Worm (Caenorhabditis elegans) whole organism, L3 larva: Measurements from ENCODE around the gene sel-1.

Source experiments
- R02D3.7 ChIP-seq: fragments of 150-350 bp; optimal IDR thresholded peaks from 2 replicates; lab custom pipeline; 2014; ENCODE audit warnings: missing biosample characterization, missing genetic modification characterization
- ZK546.5 ChIP-seq: sonication (generic microtip); optimal IDR thresholded peaks from 2 replicates; lab custom pipeline; 2017; ENCODE audit warnings: missing biosample characterization, missing genetic modification characterization
- aly-2 ChIP-seq: fragments of 150-350 bp; optimal IDR thresholded peaks from 2 replicates; lab custom pipeline; 2014; ENCODE audit warnings: missing biosample characterization, missing genetic modification characterization
- ama-1 ChIP-seq: fragments of 150-350 bp; optimal IDR thresholded peaks from 2 replicates; lab custom pipeline; 2018
- ceh-16 ChIP-seq: sonication (generic microtip); optimal IDR thresholded peaks from 2 replicates; lab custom pipeline; 2017; ENCODE audit warnings: missing biosample characterization, missing genetic modification characterization
- ceh-28 ChIP-seq: fragments of 150-350 bp; optimal IDR thresholded peaks from 2 replicates; lab custom pipeline; 2014; ENCODE audit warnings: missing biosample characterization, missing genetic modification reagents, missing genetic modification characterization
- ceh-82 ChIP-seq: fragments of 150-350 bp; optimal IDR thresholded peaks from 2 replicates; lab custom pipeline; 2014; ENCODE audit warnings: missing biosample characterization, missing genetic modification characterization
- ceh-9 ChIP-seq: sonication (generic microtip); optimal IDR thresholded peaks from 2 replicates; lab custom pipeline; 2018; ENCODE audit warnings: missing biosample characterization, missing genetic modification characterization
- daf-12 ChIP-seq: fragments of 150-350 bp; optimal IDR thresholded peaks from 2 replicates; lab custom pipeline; 2014; ENCODE audit warnings: missing biosample characterization, missing genetic modification reagents, missing genetic modification characterization
- egl-5 ChIP-seq: fragments of 150-350 bp; optimal IDR thresholded peaks from 2 replicates; lab custom pipeline; 2017; ENCODE audit warnings: missing biosample characterization, missing genetic modification reagents, missing genetic modification characterization, inconsistent platforms
- elt-1 ChIP-seq: fragments of 150-350 bp; optimal IDR thresholded peaks from 2 replicates; lab custom pipeline; 2014; ENCODE audit warnings: missing biosample characterization, missing genetic modification characterization
- elt-2 ChIP-seq: sonication (generic microtip); optimal IDR thresholded peaks from 2 replicates; lab custom pipeline; 2016; ENCODE audit warnings: missing genetic modification reagents, mild to moderate bottlenecking, missing genetic modification characterization, missing compliant biosample characterization
- elt-3 ChIP-seq, 3 experiments: fragments of 150-350 bp in 1 of 3; sonication (generic microtip) in 2 of 3; optimal IDR thresholded peaks; 2 replicates in 2 of 3; 4 replicates in 1 of 3; lab custom pipeline; 2014 to 2017; ENCODE audit warnings: missing biosample characterization in 3 of 3, missing genetic modification characterization in 3 of 3
- eor-1 ChIP-seq, 2 experiments: fragments of 150-350 bp; optimal IDR thresholded peaks; 2 replicates each; lab custom pipeline; 2014 to 2018; ENCODE audit warnings: missing biosample characterization in 2 of 2, missing genetic modification characterization in 2 of 2
- fkh-2 ChIP-seq: fragments of 150-350 bp; optimal IDR thresholded peaks from 2 replicates; lab custom pipeline; 2014; ENCODE audit warnings: missing biosample characterization, missing genetic modification reagents, missing genetic modification characterization
- hmg-11 ChIP-seq: sonication (generic microtip); optimal IDR thresholded peaks from 2 replicates; lab custom pipeline; 2016; ENCODE audit warnings: missing genetic modification characterization, missing compliant biosample characterization
- jun-1 ChIP-seq: fragments of 150-350 bp; optimal IDR thresholded peaks from 2 replicates; lab custom pipeline; 2014; ENCODE audit warnings: missing biosample characterization, missing genetic modification reagents, missing genetic modification characterization
- lin-15B ChIP-seq: fragments of 150-350 bp; optimal IDR thresholded peaks from 2 replicates; lab custom pipeline; 2014; ENCODE audit warnings: missing biosample characterization, missing genetic modification characterization
- lin-39 ChIP-seq: fragments of 150-350 bp; optimal IDR thresholded peaks from 2 replicates; lab custom pipeline; 2018; ENCODE audit warnings: missing biosample characterization, missing genetic modification reagents, missing genetic modification characterization
- lsy-12 ChIP-seq: sonication (generic microtip); optimal IDR thresholded peaks from 2 replicates; lab custom pipeline; 2016; ENCODE audit warnings: mild to moderate bottlenecking, missing genetic modification characterization, missing compliant biosample characterization
- mdl-1 ChIP-seq: fragments of 150-350 bp; optimal IDR thresholded peaks from 2 replicates; lab custom pipeline; 2014; ENCODE audit warnings: missing biosample characterization, missing genetic modification characterization
- mml-1 ChIP-seq: fragments of 150-350 bp; sonication (generic microtip); optimal IDR thresholded peaks from 3 replicates; lab custom pipeline; 2014; ENCODE audit warnings: missing biosample characterization, missing genetic modification characterization
- nfya-1 ChIP-seq: sonication (generic microtip); optimal IDR thresholded peaks from 2 replicates; lab custom pipeline; 2017; ENCODE audit warnings: missing genetic modification characterization, mild to moderate bottlenecking, missing compliant biosample characterization, antibody characterized with exemption, moderate library complexity; ENCODE audit not compliant: insufficient read depth
- nhr-11 ChIP-seq: fragments of 150-350 bp; optimal IDR thresholded peaks from 2 replicates; lab custom pipeline; 2014; ENCODE audit warnings: missing biosample characterization, missing genetic modification characterization
- nhr-12 ChIP-seq: fragments of 150-350 bp; optimal IDR thresholded peaks from 2 replicates; lab custom pipeline; 2014; ENCODE audit warnings: missing biosample characterization, missing genetic modification characterization
- nhr-23 ChIP-seq: fragments of 150-350 bp; optimal IDR thresholded peaks from 2 replicates; lab custom pipeline; 2014; ENCODE audit warnings: missing biosample characterization, missing genetic modification reagents, missing genetic modification characterization
- nhr-237 ChIP-seq: fragments of 150-350 bp; optimal IDR thresholded peaks from 2 replicates; lab custom pipeline; 2014; ENCODE audit warnings: missing biosample characterization, missing genetic modification characterization
- nhr-25 ChIP-seq: sonication (generic microtip); optimal IDR thresholded peaks from 2 replicates; lab custom pipeline; 2017; ENCODE audit warnings: missing biosample characterization, missing genetic modification characterization
- nhr-28 ChIP-seq: fragments of 150-350 bp; optimal IDR thresholded peaks from 2 replicates; lab custom pipeline; 2014; ENCODE audit warnings: missing biosample characterization, missing genetic modification characterization
- nhr-43 ChIP-seq: sonication (generic microtip); optimal IDR thresholded peaks from 2 replicates; lab custom pipeline; 2016; ENCODE audit warnings: mild to moderate bottlenecking, missing genetic modification characterization, missing compliant biosample characterization; ENCODE audit not compliant: poor library complexity, severe bottlenecking
- nhr-67 ChIP-seq: fragments of 150-350 bp; optimal IDR thresholded peaks from 2 replicates; lab custom pipeline; 2014; ENCODE audit warnings: missing biosample characterization, missing genetic modification characterization
- nhr-76 ChIP-seq: fragments of 150-350 bp; sonication (generic microtip); optimal IDR thresholded peaks from 5 replicates; lab custom pipeline; 2014; ENCODE audit warnings: missing biosample characterization, missing genetic modification characterization
- nhr-77 ChIP-seq: fragments of 150-350 bp; optimal IDR thresholded peaks from 2 replicates; lab custom pipeline; 2014; ENCODE audit warnings: missing biosample characterization, missing genetic modification characterization
- pha-4 ChIP-seq: fragments of 150-350 bp; optimal IDR thresholded peaks from 2 replicates; lab custom pipeline; 2014; ENCODE audit warnings: missing biosample characterization, missing genetic modification reagents, missing genetic modification characterization
- pqm-1 ChIP-seq: fragments of 150-350 bp; optimal IDR thresholded peaks from 2 replicates; lab custom pipeline; 2017; ENCODE audit warnings: missing biosample characterization, missing genetic modification characterization, inconsistent platforms
- sea-2 ChIP-seq: fragments of 150-350 bp; sonication (generic microtip); optimal IDR thresholded peaks from 4 replicates; lab custom pipeline; 2014; ENCODE audit warnings: missing biosample characterization, missing genetic modification reagents, missing genetic modification characterization
- skn-1 ChIP-seq: fragments of 150-350 bp; optimal IDR thresholded peaks from 2 replicates; lab custom pipeline; 2014; ENCODE audit warnings: missing biosample characterization, missing genetic modification characterization
- unc-39 ChIP-seq: sonication (generic microtip); optimal IDR thresholded peaks from 4 replicates; lab custom pipeline; 2017; ENCODE audit warnings: missing biosample characterization, missing genetic modification characterization
- unc-62 ChIP-seq: fragments of 150-350 bp; sonication (generic microtip); optimal IDR thresholded peaks from 4 replicates; lab custom pipeline; 2014; ENCODE audit warnings: missing biosample characterization, missing genetic modification reagents, missing genetic modification characterization
- zag-1 ChIP-seq: fragments of 150-350 bp; optimal IDR thresholded peaks from 2 replicates; lab custom pipeline; 2014; ENCODE audit warnings: missing biosample characterization, missing genetic modification characterization
- ztf-11 ChIP-seq: fragments of 150-350 bp; optimal IDR thresholded peaks from 2 replicates; lab custom pipeline; 2014; ENCODE audit warnings: missing biosample characterization, missing genetic modification characterization

The sel-1 gene

ce11 chrV:12538984-12539852, 21.3 kb upstream of the sel-1 start:
- peak; percentile 95 for TF ChIP-seq elt-1
- peak; percentile 24 for TF ChIP-seq hmg-11 (tag; lab: Kevin White, UChicago)
- no peak for TF ChIP-seq ceh-28 (tag; lab: Kevin White, UChicago)
- no peak for TF ChIP-seq nhr-67
- peak; percentile 39 for TF ChIP-seq nfya-1 (tag; lab: Kevin White, UChicago)
- TF ChIP-seq lin-39 (tag; lab: Kevin White, UChicago): peak; percentile 3
- TF ChIP-seq lsy-12: no peak
- TF ChIP-seq lin-15B: no peak
- peak; percentile 27 for TF ChIP-seq nhr-25 (tag; lab: Kevin White, UChicago)
- TF ChIP-seq, all 47 proteins: peak for 5

ce11 chrV:12540018-12540417, 20.5 kb upstream of the sel-1 start:
- peak; percentile 37 for TF ChIP-seq daf-12 (tag; lab: Kevin White, UChicago)
- no peak for TF ChIP-seq ceh-16
- TF ChIP-seq ama-1: no peak
- no peak for TF ChIP-seq nhr-43 (tag; lab: Kevin White, UChicago)
- peak; percentile 5 for TF ChIP-seq elt-2
- peak; percentile 45 for TF ChIP-seq nfya-1 (tag; lab: Kevin White, UChicago)
- peak; percentile 88 for TF ChIP-seq unc-62
- TF ChIP-seq skn-1: no peak
- peak; percentile 25 for TF ChIP-seq nhr-23 (tag; lab: Kevin White, UChicago)
- TF ChIP-seq nhr-12 (tag; lab: Kevin White, UChicago): no peak
- TF ChIP-seq nhr-77: no peak
- TF ChIP-seq ztf-11 (tag; lab: Kevin White, UChicago): no peak
- TF ChIP-seq elt-1: no peak

- TF ChIP-seq sea-2 (no peak), elt-2 (no peak), nhr-23 (tag; lab: Kevin White, UChicago) (no peak), lsy-12 (no peak), mdl-1 (tag; lab: Kevin White, UChicago) (no peak), ama-1 (no peak)
Measured at ce11 chrV:12540739-12541138, 19.8 kb upstream of the sel-1 start, which contains the start of gene F45D3.2. TSS of gene F45D3.2 (plus strand) at chrV:12541039.

DNA sequence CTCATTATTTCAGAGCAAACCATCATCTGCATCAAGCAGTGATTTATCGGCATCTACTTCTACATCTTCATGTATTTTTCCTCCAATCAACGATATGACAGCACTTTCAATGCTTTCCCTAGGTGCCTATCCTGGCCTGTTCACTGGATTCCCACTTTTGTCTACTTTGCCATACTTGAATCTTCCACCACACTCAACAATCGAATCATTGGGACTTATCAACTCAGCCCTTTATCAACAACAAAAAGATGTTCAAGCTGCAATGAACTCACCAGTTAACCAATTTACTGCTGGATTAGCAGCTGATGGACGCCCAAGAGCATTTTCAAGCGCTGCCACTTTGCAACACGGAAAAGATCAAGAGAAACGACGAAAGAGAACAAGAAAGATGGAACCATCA, 19.3 kb upstream of the sel-1 start:
- no peak for TF ChIP-seq lsy-12
- no peak for TF ChIP-seq mml-1
- TF ChIP-seq nhr-77: no peak
- no peak for TF ChIP-seq eor-1 (tag; optimal IDR thresholded peaks at IDR 0.05; lab: Kevin White, UChicago)
- no peak for TF ChIP-seq pha-4 (tag; lab: Kevin White, UChicago)
- no peak for TF ChIP-seq elt-3 (tag; optimal IDR thresholded peaks at IDR 0.05; lab: Kevin White, UChicago)
- no peak for TF ChIP-seq ceh-16

ce11 chrV:12542683-12543319, 17.7 kb upstream of the sel-1 start:
- TF ChIP-seq nfya-1 (tag; lab: Kevin White, UChicago): peak; percentile 18
- TF ChIP-seq nhr-67: no peak
- no peak for TF ChIP-seq pha-4 (tag; lab: Kevin White, UChicago)
- TF ChIP-seq ceh-16: no peak
- no peak for TF ChIP-seq mdl-1 (tag; lab: Kevin White, UChicago)
- no peak for TF ChIP-seq egl-5 (tag; lab: Kevin White, UChicago)
- TF ChIP-seq unc-39 (tag; lab: Kevin White, UChicago): no peak
- TF ChIP-seq fkh-2 (tag; lab: Kevin White, UChicago): no peak
- TF ChIP-seq ceh-28 (tag; lab: Kevin White, UChicago): no peak
- TF ChIP-seq nhr-43 (tag; lab: Kevin White, UChicago): peak; percentile 76
- no peak for TF ChIP-seq lin-15B
- peak; percentile 81 for TF ChIP-seq nhr-23 (tag; lab: Kevin White, UChicago)
- TF ChIP-seq jun-1 (tag; lab: Kevin White, UChicago): peak; percentile 20
- TF ChIP-seq skn-1: no peak
- no peak for TF ChIP-seq pqm-1 (tag; lab: Kevin White, UChicago)
- TF ChIP-seq eor-1 (tag; optimal IDR thresholded peaks at IDR 0.05; lab: Kevin White, UChicago): no peak
- no peak for TF ChIP-seq R02D3.7 (tag; lab: Kevin White, UChicago)
- TF ChIP-seq elt-2: no peak
- no peak for TF ChIP-seq mml-1
- peak; percentile 1 for TF ChIP-seq ceh-82 (tag; lab: Kevin White, UChicago)
- TF ChIP-seq nhr-11 (tag; lab: Kevin White, UChicago): no peak
- TF ChIP-seq aly-2 (tag; lab: Kevin White, UChicago): no peak
- no peak for TF ChIP-seq zag-1
- no peak for TF ChIP-seq ceh-9 (tag; lab: Kevin White, UChicago)
- TF ChIP-seq nhr-76 (tag; lab: Kevin White, UChicago): no peak
- no peak for TF ChIP-seq lin-39 (tag; lab: Kevin White, UChicago)
- TF ChIP-seq nhr-28 (tag; lab: Kevin White, UChicago): no peak
- no peak for TF ChIP-seq nhr-237
- no peak for TF ChIP-seq daf-12 (tag; lab: Kevin White, UChicago)
- TF ChIP-seq ztf-11 (tag; lab: Kevin White, UChicago): no peak
- TF ChIP-seq elt-1: no peak
- no peak for TF ChIP-seq ZK546.5 (tag; lab: Kevin White, UChicago)
- TF ChIP-seq hmg-11 (tag; lab: Kevin White, UChicago): no peak
